Worm (Caenorhabditis elegans) whole organism, early embryonic: Measurements from ENCODE around the gene mau-8.

ENCODE experiments used
- B0310.2 ChIP-seq: sonication (generic microtip); optimal IDR thresholded peaks from 2 replicates; lab custom pipeline; 2016; ENCODE audit warnings: mild to moderate bottlenecking, missing genetic modification characterization, missing compliant biosample characterization
- F13C5.2 ChIP-seq: sonication (generic microtip); optimal IDR thresholded peaks from 2 replicates; lab custom pipeline; 2017; ENCODE audit warnings: mild to moderate bottlenecking, missing genetic modification characterization, inconsistent platforms, missing compliant biosample characterization
- aly-1 ChIP-seq: sonication (generic microtip); optimal IDR thresholded peaks from 2 replicates; lab custom pipeline; 2016; ENCODE audit warnings: missing genetic modification characterization, missing compliant biosample characterization
- ama-1 ChIP-seq: fragments of 150-350 bp; optimal IDR thresholded peaks from 2 replicates; lab custom pipeline; 2014
- ceh-13 ChIP-seq: fragments of 200-800 bp; sonication (Bioruptor generic); optimal IDR thresholded peaks from 2 replicates; lab custom pipeline; 2018; ENCODE audit warnings: mild to moderate bottlenecking, missing genetic modification characterization, missing compliant biosample characterization
- ceh-36 ChIP-seq: sonication (generic microtip); optimal IDR thresholded peaks from 2 replicates; lab custom pipeline; 2016; ENCODE audit warnings: missing genetic modification characterization, inconsistent platforms, missing compliant biosample characterization
- ets-7 ChIP-seq: sonication (generic microtip); optimal IDR thresholded peaks from 2 replicates; lab custom pipeline; 2016; ENCODE audit warnings: missing genotype, missing genetic modification characterization, missing compliant biosample characterization
- flt-1 ChIP-seq: fragments of 200-800 bp; sonication (Bioruptor generic); IDR thresholded peaks from 2 replicates; pipeline ENCODE4 v1.3.6; 2022; ENCODE audit warnings: missing genetic modification characterization, missing compliant biosample characterization
- hmbx-1 ChIP-seq: sonication (generic microtip); optimal IDR thresholded peaks from 2 replicates; lab custom pipeline; 2016; ENCODE audit warnings: mild to moderate bottlenecking, missing genetic modification characterization, missing compliant biosample characterization
- hmg-4 ChIP-seq: fragments of 200-800 bp; sonication (Bioruptor generic); optimal IDR thresholded peaks from 2 replicates; lab custom pipeline; 2018; ENCODE audit warnings: mild to moderate bottlenecking, missing genetic modification characterization, missing compliant biosample characterization
- hnd-1 ChIP-seq: sonication (generic microtip); optimal IDR thresholded peaks from 2 replicates; lab custom pipeline; 2016; ENCODE audit warnings: missing genetic modification characterization, missing compliant biosample characterization
- pes-1 ChIP-seq: fragments of 200-800 bp; sonication (Bioruptor generic); IDR thresholded peaks from 2 replicates; pipeline ENCODE4 v1.3.6; 2022; ENCODE audit warnings: missing genetic modification reagents, missing genetic modification characterization, missing compliant biosample characterization
- scrt-1 ChIP-seq: fragments of 200-800 bp; sonication (Bioruptor generic); IDR thresholded peaks from 2 replicates; pipeline ENCODE4 v1.3.6; 2022; ENCODE audit warnings: missing genetic modification characterization, missing compliant biosample characterization
- sea-1 ChIP-seq: fragments of 200-800 bp; sonication (Bioruptor generic); conservative IDR thresholded peaks from 2 replicates; pipeline ENCODE4 v1.3.6; 2022; ENCODE audit warnings: missing genetic modification characterization, missing compliant biosample characterization
- tbx-11 ChIP-seq: fragments of 200-800 bp; sonication (Bioruptor generic); IDR thresholded peaks from 2 replicates; pipeline ENCODE4 v1.3.6; 2022; ENCODE audit warnings: missing genetic modification characterization, missing compliant biosample characterization
- tbx-37 ChIP-seq: fragments of 200-800 bp; sonication (Bioruptor generic); conservative IDR thresholded peaks from 2 replicates; pipeline ENCODE4 v1.3.6; 2022; ENCODE audit warnings: missing genetic modification reagents, missing genetic modification characterization, missing compliant biosample characterization
- tra-4 ChIP-seq: sonication (generic microtip); optimal IDR thresholded peaks from 2 replicates; lab custom pipeline; 2017; ENCODE audit warnings: missing genetic modification characterization, missing compliant biosample characterization

mau-8 gene

ce11 chrIV:13377716-13378115, at the start of gene mau-8:
mau-8 (plus strand) TSS chrIV:13378016.
- no peak for TF ChIP-seq B0310.2 (tag; lab: Kevin White, UChicago)
- no peak for TF ChIP-seq tbx-11 (GFP tag; lab: Robert Waterston, UW)
- no peak for TF ChIP-seq ceh-13
- no peak for TF ChIP-seq ets-7 (tag; lab: Kevin White, UChicago)
- TF ChIP-seq pes-1 (GFP tag; lab: Robert Waterston, UW): no peak
- TF ChIP-seq ama-1 (lab: Kevin White, UChicago): no peak
- TF ChIP-seq tbx-37 (GFP tag; lab: Robert Waterston, UW): no peak
- no peak for TF ChIP-seq flt-1
- TF ChIP-seq aly-1 (tag; lab: Kevin White, UChicago): no peak

- TF ChIP-seq aly-1 (tag; lab: Kevin White, UChicago): no peak
- no peak for TF ChIP-seq hnd-1 (tag; lab: Kevin White, UChicago)
- no peak for TF ChIP-seq tbx-11 (GFP tag; lab: Robert Waterston, UW)
- TF ChIP-seq pes-1 (GFP tag; lab: Robert Waterston, UW): no peak
- no peak for TF ChIP-seq tbx-37 (GFP tag; lab: Robert Waterston, UW)
These were observed 49.8 kb upstream of the mau-8 start, which contains the start of gene far-6 for ce11 chrIV:13328059-13328458. far-6 (plus strand) TSS chrIV:13328359.

- TF ChIP-seq ceh-36 (no peak), tbx-11 (GFP tag; lab: Robert Waterston, UW) (no peak), ets-7 (tag; lab: Kevin White, UChicago) (no peak), B0310.2 (tag; lab: Kevin White, UChicago) (no peak), tbx-37 (GFP tag; lab: Robert Waterston, UW) (no peak), pes-1 (GFP tag; lab: Robert Waterston, UW) (no peak), aly-1 (tag; lab: Kevin White, UChicago) (no peak), tra-4 (tag; lab: Kevin White, UChicago) (no peak), hmbx-1 (tag; lab: Kevin White, UChicago) (no peak), ceh-13 (no peak), sea-1 (GFP tag; lab: Robert Waterston, UW) (no peak), hnd-1 (tag; lab: Kevin White, UChicago) (no peak), F13C5.2 (tag; lab: Kevin White, UChicago) (no peak), ama-1 (lab: Kevin White, UChicago) (no peak)
These were observed 47.3 kb upstream of the mau-8 start for ce11 chrIV:13330547-13330946.

- TF ChIP-seq tbx-37 (GFP tag; lab: Robert Waterston, UW) (no peak), hmbx-1 (tag; lab: Kevin White, UChicago) (no peak), aly-1 (tag; lab: Kevin White, UChicago) (no peak), ceh-13 (no peak), pes-1 (GFP tag; lab: Robert Waterston, UW) (no peak), B0310.2 (tag; lab: Kevin White, UChicago) (no peak), hmg-4 (GFP tag; lab: Kevin White, UChicago) (no peak), ama-1 (lab: Kevin White, UChicago) (no peak), tra-4 (tag; lab: Kevin White, UChicago) (no peak), sea-1 (GFP tag; lab: Robert Waterston, UW) (no peak), tbx-11 (GFP tag; lab: Robert Waterston, UW) (no peak)
These were observed 46.5 kb upstream of the mau-8 start, which contains the start of gene pqn-74 for ce11 chrIV:13331285-13331684. pqn-74 (minus strand) TSS chrIV:13331406.

ce11 chrIV:13334287-13334686, 43.5 kb upstream of the mau-8 start:
- TF ChIP-seq flt-1: no peak

ce11 chrIV:13342555-13342954, 35.3 kb upstream of the mau-8 start, which contains the start of gene W02A2.5:
W02A2.5 (plus strand) TSS chrIV:13342855.
- TF ChIP-seq hmg-4 (GFP tag; lab: Kevin White, UChicago) (no peak), B0310.2 (tag; lab: Kevin White, UChicago) (no peak)

- no peak for TF ChIP-seq ets-7 (tag; lab: Kevin White, UChicago)
- TF ChIP-seq ceh-13: no peak
- TF ChIP-seq tra-4 (tag; lab: Kevin White, UChicago): no peak
- TF ChIP-seq flt-1: no peak
- no peak for TF ChIP-seq tbx-11 (GFP tag; lab: Robert Waterston, UW)
- no peak for TF ChIP-seq sea-1 (GFP tag; lab: Robert Waterston, UW)
- no peak for TF ChIP-seq scrt-1 (GFP tag; lab: Robert Waterston, UW)
- no peak for TF ChIP-seq hmbx-1 (tag; lab: Kevin White, UChicago)
- TF ChIP-seq hmg-4 (GFP tag; lab: Kevin White, UChicago): no peak
- TF ChIP-seq tbx-37 (GFP tag; lab: Robert Waterston, UW): no peak
- TF ChIP-seq B0310.2 (tag; lab: Kevin White, UChicago): no peak
- TF ChIP-seq F13C5.2 (tag; lab: Kevin White, UChicago): no peak
- no peak for TF ChIP-seq ama-1 (lab: Kevin White, UChicago)
- no peak for TF ChIP-seq hnd-1 (tag; lab: Kevin White, UChicago)
- no peak for TF ChIP-seq aly-1 (tag; lab: Kevin White, UChicago)
- TF ChIP-seq ceh-36: no peak
- TF ChIP-seq pes-1 (GFP tag; lab: Robert Waterston, UW): no peak
These were observed 31.7 kb upstream of the mau-8 start for ce11 chrIV:13346078-13346477.

- TF ChIP-seq aly-1 (tag; lab: Kevin White, UChicago) (no peak), pes-1 (GFP tag; lab: Robert Waterston, UW) (no peak), ama-1 (lab: Kevin White, UChicago) (no peak), flt-1 (no peak), ceh-13 (no peak), tra-4 (tag; lab: Kevin White, UChicago) (no peak), ceh-36 (no peak), F13C5.2 (tag; lab: Kevin White, UChicago) (no peak), hmbx-1 (tag; lab: Kevin White, UChicago) (no peak), tbx-37 (GFP tag; lab: Robert Waterston, UW) (no peak), tbx-11 (GFP tag; lab: Robert Waterston, UW) (no peak), ets-7 (tag; lab: Kevin White, UChicago) (no peak), scrt-1 (GFP tag; lab: Robert Waterston, UW) (no peak), sea-1 (GFP tag; lab: Robert Waterston, UW) (no peak), hmg-4 (GFP tag; lab: Kevin White, UChicago) (no peak), B0310.2 (tag; lab: Kevin White, UChicago) (no peak), hnd-1 (tag; lab: Kevin White, UChicago) (no peak)
These were observed 30.5 kb upstream of the mau-8 start, which contains the start of gene W02A2.9 for ce11 chrIV:13347232-13347715. W02A2.9 (plus strand) TSS chrIV:13347665.
